Fruit fly (Drosophila melanogaster): ENCODE results near the gene CG13010.

- no peak for TF ChIP-seq CG2116 (GFP tag; optimal IDR thresholded peaks at IDR 0.05)
- TF ChIP-seq CG14050 (GFP tag; IDR thresholded peaks at IDR 0.05), result no peak
- TF ChIP-seq CG15269 (tag; optimal IDR thresholded peaks at IDR 0.05), result no peak
- TF ChIP-seq lola (GFP tag; optimal IDR thresholded peaks at IDR 0.05), result no peak
- no peak for TF ChIP-seq CG3407 (GFP tag; optimal IDR thresholded peaks at IDR 0.05)
- TF ChIP-seq Dek (tag; optimal IDR thresholded peaks at IDR 0.05), result no peak
- no peak for TF ChIP-seq sob (GFP tag; IDR thresholded peaks at IDR 0.05)
- no peak for TF ChIP-seq PHDP (tag; optimal IDR thresholded peaks at IDR 0.05)
- TF ChIP-seq zfh1 (GFP tag; IDR thresholded peaks at IDR 0.05), result no peak
- TF ChIP-seq danr (GFP tag; IDR thresholded peaks at IDR 0.05), result no peak
- no peak for TF ChIP-seq CG8089 (GFP tag; optimal IDR thresholded peaks at IDR 0.05)
- no peak for TF ChIP-seq CG5245 (GFP tag; optimal IDR thresholded peaks at IDR 0.05)
- no peak for TF ChIP-seq CG7357 (GFP tag; IDR thresholded peaks at IDR 0.05)
Measured at dm6 chrX:16695658-16696181, 17.0 kb upstream of the CG13010 start, which contains the start of gene CG4678.

All from whole organism, embryonic.